Fruit fly (Drosophila melanogaster): ENCODE measurements around the gene CG10561.

The CG10561 gene

DNA sequence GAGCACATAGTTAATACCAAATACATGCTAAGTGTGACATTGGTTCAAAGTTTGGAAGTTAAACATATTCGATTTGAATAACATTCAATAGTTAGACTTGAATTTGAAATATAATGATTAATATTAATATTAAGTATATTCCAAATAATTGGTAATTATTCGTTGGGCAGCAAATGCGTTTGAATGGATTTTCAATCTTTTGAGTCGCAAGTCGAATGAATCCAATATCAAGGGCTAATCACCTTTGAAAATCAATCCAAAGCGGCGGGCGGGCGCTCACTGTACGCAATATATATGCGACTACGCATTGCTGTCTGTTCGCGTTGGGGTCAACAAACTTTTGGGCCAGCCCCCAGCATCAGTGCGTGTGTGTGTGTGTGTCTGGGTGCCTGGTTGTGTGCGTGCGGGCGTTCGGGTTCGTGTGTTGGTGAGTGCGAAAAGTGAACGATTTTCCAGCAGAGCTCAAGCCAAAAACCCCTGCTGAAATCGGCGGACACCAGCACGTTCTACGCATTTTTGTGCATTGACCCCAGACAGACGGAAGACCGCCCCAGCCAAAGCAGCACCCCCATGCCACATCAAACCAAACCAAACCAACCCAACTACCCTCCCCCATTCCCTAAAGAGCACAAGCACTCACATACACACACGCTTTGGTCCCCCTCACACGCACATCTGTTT lies 24.3 kb downstream of the CG10561 start (continued):
- TF ChIP-seq crol (GFP tag; IDR thresholded peaks at IDR 0.05) (peak; percentile 58; the same call in 1 of the 2 replicates), pros (GFP tag; optimal IDR thresholded peaks at IDR 0.05) (peak; percentile 84), Dip2 (GFP tag; IDR thresholded peaks at IDR 0.05) (no peak), CG4282 (GFP tag; optimal IDR thresholded peaks at IDR 0.05) (no peak), fd102C (GFP tag; optimal IDR thresholded peaks at IDR 0.05) (no peak), amos (GFP tag; IDR thresholded peaks at IDR 0.05; ENCODE audit: partially characterized antibody) (no peak), bbx (GFP tag; IDR thresholded peaks at IDR 0.05; ENCODE audit: partially characterized antibody) (peak; percentile 51; the same call in 1 of the 2 replicates)

DNA sequence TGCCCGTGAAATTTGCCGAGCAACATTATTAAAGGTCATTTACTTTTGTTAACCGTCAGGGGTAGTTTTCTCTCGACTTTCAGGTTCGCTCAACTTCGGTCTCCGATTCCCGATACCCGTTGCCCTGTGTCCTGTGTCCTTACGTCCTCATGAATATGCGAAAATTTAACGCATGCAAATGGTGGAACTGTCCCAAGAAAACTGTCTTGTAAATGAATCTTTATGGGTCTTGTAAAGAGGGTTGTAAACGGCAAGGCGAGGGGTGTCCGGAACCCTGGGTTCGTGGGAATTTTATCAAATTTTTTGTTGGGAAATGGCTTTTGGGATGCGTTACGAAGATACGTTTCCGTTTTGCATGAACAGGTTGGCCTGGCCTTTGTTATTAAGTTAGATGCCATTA lies 25.6 kb downstream of the CG10561 start:
- no peak for TF ChIP-seq NC2α (GFP tag; optimal IDR thresholded peaks at IDR 0.05)
- peak; percentile 30; the same call in 1 of the 2 replicates for TF ChIP-seq crol (GFP tag; IDR thresholded peaks at IDR 0.05)
- TF ChIP-seq pfk (GFP tag; optimal IDR thresholded peaks at IDR 0.05) = peak; percentile 12
- TF ChIP-seq CG8089 (GFP tag; optimal IDR thresholded peaks at IDR 0.05) = no peak
- TF ChIP-seq nerfin-1 (tag; optimal IDR thresholded peaks at IDR 0.05) = peak; percentile 14
- peak; percentile 87 for TF ChIP-seq cad (GFP tag; optimal IDR thresholded peaks at IDR 0.05)
- no peak for TF ChIP-seq emc (GFP tag; optimal IDR thresholded peaks at IDR 0.05)
- TF ChIP-seq CG33213 (GFP tag; optimal IDR thresholded peaks at IDR 0.05) = no peak
- peak; percentile 13 for TF ChIP-seq gsb-n (tag; optimal IDR thresholded peaks at IDR 0.05)
- TF ChIP-seq chinmo (GFP tag; IDR thresholded peaks at IDR 0.05; ENCODE audit: partially characterized antibody) = 0 out of 4 replicates have a peak, but pooled peaks have one; percentile 49
- no peak for TF ChIP-seq CG16815 (GFP tag; optimal IDR thresholded peaks at IDR 0.05)
- TF ChIP-seq sug (tag; optimal IDR thresholded peaks at IDR 0.05) = no peak
- TF ChIP-seq zen (tag; optimal IDR thresholded peaks at IDR 0.05) = peak; percentile 4
- no peak for TF ChIP-seq CG18476 (GFP tag; optimal IDR thresholded peaks at IDR 0.05)
- TF ChIP-seq Sin3A (optimal IDR thresholded peaks at IDR 0.05) = no peak
- peak in 1 of 2 experiments; percentile 44 for TF ChIP-seq tll (GFP tag; optimal IDR thresholded peaks at IDR 0.05)
- TF ChIP-seq pros (GFP tag; optimal IDR thresholded peaks at IDR 0.05) = peak; percentile 96
- TF ChIP-seq CG13894 (tag; optimal IDR thresholded peaks at IDR 0.05) = peak; percentile 77
- peak; percentile 50 for TF ChIP-seq abd-A (tag; optimal IDR thresholded peaks at IDR 0.05)
- TF ChIP-seq Max (GFP tag; optimal IDR thresholded peaks at IDR 0.05) = no peak
- peak; percentile 69 for TF ChIP-seq vvl (GFP tag; IDR thresholded peaks at IDR 0.05)
- no peak for TF ChIP-seq CG12744 (GFP tag; optimal IDR thresholded peaks at IDR 0.05)
- TF ChIP-seq D19A (tag; optimal IDR thresholded peaks at IDR 0.05) = no peak
- no peak for TF ChIP-seq CG15073 (GFP tag; optimal IDR thresholded peaks at IDR 0.05)

DNA sequence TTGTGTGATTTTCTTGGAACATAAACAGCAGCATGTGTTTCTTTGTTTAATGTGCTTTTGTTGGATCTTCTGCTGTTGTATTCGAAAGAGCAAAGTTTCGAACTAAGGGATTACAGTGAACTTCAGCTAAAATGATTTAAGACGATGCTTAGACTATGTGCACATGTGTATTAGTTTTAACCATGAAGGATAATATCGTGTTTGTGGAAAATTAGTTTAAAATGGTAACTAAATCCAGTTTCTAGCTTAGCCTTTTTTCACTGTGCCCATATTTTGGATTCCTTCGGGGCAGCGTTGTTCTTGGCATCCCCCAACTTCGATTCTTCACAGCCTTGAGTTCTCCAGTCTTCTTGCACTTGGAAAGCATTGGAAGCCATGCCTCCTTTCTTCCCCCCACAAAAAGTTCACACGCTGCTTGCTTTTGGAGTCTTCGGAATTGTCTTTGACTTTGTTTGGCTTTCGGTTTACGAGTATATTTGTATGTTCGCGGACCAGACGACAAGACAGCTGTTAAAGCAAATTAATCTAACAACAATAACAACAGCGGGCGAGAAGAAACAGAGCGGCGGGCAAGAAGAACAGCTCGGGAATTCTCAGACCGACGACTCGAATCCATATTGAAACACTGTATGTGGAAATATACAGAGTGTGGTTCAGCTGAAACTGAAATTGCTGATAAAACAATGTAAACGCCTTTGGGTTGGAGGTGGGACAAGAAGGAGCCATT lies 26.2 kb downstream of the CG10561 start:
- TF ChIP-seq scrt (GFP tag; optimal IDR thresholded peaks at IDR 0.05) (no peak), vvl (GFP tag; IDR thresholded peaks at IDR 0.05) (peak; percentile 9; the same call in 1 of the 2 replicates), Jarid2 (GFP tag; optimal IDR thresholded peaks at IDR 0.05) (no peak), Vsx1 (GFP tag; optimal IDR thresholded peaks at IDR 0.05) (peak; percentile 8), crol (GFP tag; IDR thresholded peaks at IDR 0.05) (peak; percentile 45), p53 (GFP tag; optimal IDR thresholded peaks at IDR 0.05) (no peak), Rfx (GFP tag; IDR thresholded peaks at IDR 0.05) (0 out of 2 replicates have a peak, but pooled peaks have one; percentile 12), CG17359 (tag; optimal IDR thresholded peaks at IDR 0.05) (peak; percentile 29), CG18262 (tag; optimal IDR thresholded peaks at IDR 0.05) (peak; percentile 33), disco-r (GFP tag; optimal IDR thresholded peaks at IDR 0.05) (no peak), shn (GFP tag; optimal IDR thresholded peaks at IDR 0.05) (no peak), Hey (tag; optimal IDR thresholded peaks at IDR 0.05) (no peak), CG3281 (GFP tag; optimal IDR thresholded peaks at IDR 0.05) (no peak), Blimp-1 (GFP tag; optimal IDR thresholded peaks at IDR 0.05) (peak; percentile 29), CG2875 (GFP tag; optimal IDR thresholded peaks at IDR 0.05) (peak; percentile 12), twi (tag; optimal IDR thresholded peaks at IDR 0.05) (peak; percentile 11), CG32532 (GFP tag; IDR thresholded peaks at IDR 0.05) (peak; percentile 20; the same call in 1 of the 2 replicates), CG5953 (GFP tag; IDR thresholded peaks at IDR 0.05) (0 out of 2 replicates have a peak, but pooled peaks have one; percentile 28), CG6683 (GFP tag; optimal IDR thresholded peaks at IDR 0.05) (no peak)

All from whole organism, embryonic.